Fruit fly (Drosophila melanogaster) whole organism, prepupa: ENCODE results near the gene CG32694.

Source experiments
- CG10631 ChIP-seq: fragments of 200-800 bp; sonication (Bioruptor generic); optimal IDR thresholded peaks from 2 replicates; lab custom pipeline; 2016; ENCODE audit warnings: missing biosample characterization, missing genetic modification characterization
- CG10669 ChIP-seq: fragments of 200-800 bp; sonication (Bioruptor generic); optimal IDR thresholded peaks from 3 replicates; lab custom pipeline; 2018; ENCODE audit warnings: missing biosample characterization, mild to moderate bottlenecking, missing genetic modification characterization, moderate library complexity
- CG11294 ChIP-seq: fragments of 200-800 bp; sonication (Bioruptor generic); IDR thresholded peaks from 2 replicates; pipeline ENCODE4 v1.3.6; 2022; ENCODE audit warnings: missing biosample characterization, missing genetic modification characterization
- CG11762 ChIP-seq: fragments of 200-800 bp; sonication (Bioruptor generic); optimal IDR thresholded peaks from 3 replicates; lab custom pipeline; 2016; ENCODE audit warnings: missing biosample characterization, missing genetic modification characterization; ENCODE audit not compliant: insufficient read depth
- CG11902 ChIP-seq: fragments of 200-800 bp; sonication (Bioruptor generic); optimal IDR thresholded peaks from 3 replicates; lab custom pipeline; 2016; ENCODE audit warnings: missing biosample characterization, missing genetic modification characterization
- CG15336 ChIP-seq: fragments of 200-800 bp; sonication (Bioruptor generic); IDR thresholded peaks from 2 replicates; pipeline ENCODE4 v1.3.6; 2022; ENCODE audit warnings: missing biosample characterization, missing genetic modification characterization
- CG3032 ChIP-seq: fragments of 200-800 bp; optimal IDR thresholded peaks from 2 replicates; lab custom pipeline; 2019; ENCODE audit warnings: missing biosample characterization, mild to moderate bottlenecking, missing genetic modification characterization, moderate library complexity
- CG31627 ChIP-seq: fragments of 200-800 bp; sonication (Bioruptor generic); optimal IDR thresholded peaks from 3 replicates; lab custom pipeline; 2016; ENCODE audit warnings: missing biosample characterization, missing genetic modification characterization
- CG3919 ChIP-seq: fragments of 200-800 bp; sonication (Bioruptor generic); optimal IDR thresholded peaks from 3 replicates; lab custom pipeline; 2016; ENCODE audit warnings: missing biosample characterization, missing genetic modification characterization
- CG4318 ChIP-seq: fragments of 200-800 bp; sonication (Bioruptor generic); optimal IDR thresholded peaks from 3 replicates; lab custom pipeline; 2017; ENCODE audit warnings: missing biosample characterization, mild to moderate bottlenecking, missing genetic modification characterization
- CG6163 ChIP-seq: fragments of 200-800 bp; sonication (Bioruptor generic); IDR thresholded peaks from 3 replicates; pipeline ENCODE4 v1.3.6; 2022; ENCODE audit warnings: missing biosample characterization, missing genetic modification characterization
- CG6792 ChIP-seq: fragments of 200-800 bp; sonication (Bioruptor generic); optimal IDR thresholded peaks from 3 replicates; lab custom pipeline; 2016; ENCODE audit warnings: missing biosample characterization, missing genetic modification characterization
- CG7368 ChIP-seq: fragments of 200-800 bp; sonication (Bioruptor generic); optimal IDR thresholded peaks from 3 replicates; lab custom pipeline; 2016; ENCODE audit warnings: missing biosample characterization, missing genetic modification characterization
- CG8319 ChIP-seq: fragments of 200-800 bp; sonication (Bioruptor generic); optimal IDR thresholded peaks from 3 replicates; lab custom pipeline; 2016; ENCODE audit warnings: missing biosample characterization, missing genetic modification characterization
- CG8632 ChIP-seq: fragments of 200-800 bp; sonication (Bioruptor generic); optimal IDR thresholded peaks from 3 replicates; lab custom pipeline; 2016; ENCODE audit warnings: missing biosample characterization, missing genetic modification characterization
- Eip75B ChIP-seq: fragments of 200-800 bp; sonication (Bioruptor generic); optimal IDR thresholded peaks from 3 replicates; lab custom pipeline; 2016; ENCODE audit warnings: missing biosample characterization, missing genetic modification characterization
- Eip78C ChIP-seq: fragments of 200-800 bp; sonication (Bioruptor generic); peaks from one replicate; lab custom pipeline; 2016; ENCODE audit warnings: missing biosample characterization, missing genetic modification characterization
- Ets21C ChIP-seq: fragments of 200-800 bp; sonication (Bioruptor generic); optimal IDR thresholded peaks from 3 replicates; lab custom pipeline; 2016; ENCODE audit warnings: missing biosample characterization, missing genetic modification characterization
- Gug ChIP-seq: fragments of 200-800 bp; sonication (Bioruptor generic); IDR thresholded peaks from 2 replicates; pipeline ENCODE4 v1.3.6; 2022; ENCODE audit warnings: missing biosample characterization, missing genetic modification characterization
- Hr39 ChIP-seq: fragments of 200-800 bp; sonication (Bioruptor generic); optimal IDR thresholded peaks from 2 replicates; lab custom pipeline; 2016; ENCODE audit warnings: missing biosample characterization, missing genetic modification characterization
- Hr4 ChIP-seq: fragments of 200-800 bp; sonication (Bioruptor generic); optimal IDR thresholded peaks from 3 replicates; lab custom pipeline; 2016; ENCODE audit warnings: missing biosample characterization, missing genetic modification characterization
- Met ChIP-seq: fragments of 200-800 bp; sonication (Bioruptor generic); optimal IDR thresholded peaks from 3 replicates; lab custom pipeline; 2016; ENCODE audit warnings: missing biosample characterization, missing genetic modification characterization
- OdsH ChIP-seq: fragments of 200-800 bp; sonication (Bioruptor generic); optimal IDR thresholded peaks from 3 replicates; lab custom pipeline; 2016; ENCODE audit warnings: missing biosample characterization, missing genetic modification characterization
- Smox ChIP-seq: fragments of 200-800 bp; sonication (Bioruptor generic); optimal IDR thresholded peaks from 3 replicates; lab custom pipeline; 2016; ENCODE audit warnings: missing biosample characterization, missing genetic modification characterization
- Sox102F ChIP-seq: fragments of 200-800 bp; sonication (Bioruptor generic); optimal IDR thresholded peaks from 2 replicates; lab custom pipeline; 2016; ENCODE audit warnings: missing biosample characterization, mild to moderate bottlenecking, missing genetic modification characterization
- Sox15 ChIP-seq: fragments of 200-800 bp; sonication (Bioruptor generic); optimal IDR thresholded peaks from 3 replicates; lab custom pipeline; 2016; ENCODE audit warnings: missing biosample characterization, missing genetic modification characterization
- achi ChIP-seq: fragments of 200-800 bp; sonication (Bioruptor generic); optimal IDR thresholded peaks from 3 replicates; lab custom pipeline; 2016; ENCODE audit warnings: missing biosample characterization, missing genetic modification characterization
- cyc ChIP-seq: fragments of 200-800 bp; sonication (Bioruptor generic); optimal IDR thresholded peaks from 3 replicates; lab custom pipeline; 2016; ENCODE audit warnings: missing biosample characterization, missing genetic modification characterization
- dac ChIP-seq: fragments of 200-800 bp; sonication (Bioruptor generic); optimal IDR thresholded peaks from 2 replicates; lab custom pipeline; 2017; ENCODE audit warnings: missing biosample characterization, mild to moderate bottlenecking, missing genetic modification characterization
- esn ChIP-seq: fragments of 200-800 bp; sonication (Bioruptor generic); optimal IDR thresholded peaks from 2 replicates; lab custom pipeline; 2016; ENCODE audit warnings: missing biosample characterization, mild to moderate bottlenecking, missing genetic modification characterization, moderate library complexity
- fkh ChIP-seq: fragments of 200-800 bp; sonication (Bioruptor generic); optimal IDR thresholded peaks from 3 replicates; lab custom pipeline; 2017; ENCODE audit warnings: missing biosample characterization, mild to moderate bottlenecking, missing genetic modification characterization, moderate library complexity
- lz ChIP-seq: fragments of 200-800 bp; sonication (Bioruptor generic); optimal IDR thresholded peaks from 3 replicates; lab custom pipeline; 2016; ENCODE audit warnings: missing biosample characterization, missing genetic modification characterization
- net ChIP-seq: fragments of 200-800 bp; sonication (Bioruptor generic); optimal IDR thresholded peaks from 3 replicates; lab custom pipeline; 2016; ENCODE audit warnings: missing biosample characterization, missing genetic modification characterization
- pdm3 ChIP-seq: fragments of 200-800 bp; sonication (Bioruptor generic); optimal IDR thresholded peaks from 3 replicates; lab custom pipeline; 2016; ENCODE audit warnings: missing biosample characterization, missing genetic modification characterization
- spab ChIP-seq: fragments of 200-800 bp; sonication (Bioruptor generic); optimal IDR thresholded peaks from 2 replicates; lab custom pipeline; 2017; ENCODE audit warnings: missing biosample characterization, mild to moderate bottlenecking, missing genetic modification characterization, missing genetic modification reagents
- ss ChIP-seq, 2 experiments: fragments of 200-800 bp; sonication (Bioruptor generic); optimal IDR thresholded peaks; 2 replicates in 1 of 2; 3 replicates in 1 of 2; lab custom pipeline; 2017 to 2018; ENCODE audit warnings: mild to moderate bottlenecking in 2 of 2, missing biosample characterization in 2 of 2, missing genetic modification characterization in 2 of 2, moderate library complexity in 1 of 2
- topi ChIP-seq: fragments of 200-800 bp; sonication (Bioruptor generic); optimal IDR thresholded peaks from 3 replicates; lab custom pipeline; 2016; ENCODE audit warnings: missing biosample characterization, missing genetic modification characterization
- vri ChIP-seq: fragments of 200-800 bp; sonication (Bioruptor generic); optimal IDR thresholded peaks from 3 replicates; lab custom pipeline; 2016; ENCODE audit warnings: missing biosample characterization, mild to moderate bottlenecking, missing genetic modification characterization

Gene CG32694

dm6 chrX:9993427-9994218, 4.1 kb downstream of the CG32694 start (continued):
- TF ChIP-seq CG10631 (GFP tag; lab: Kevin White, UChicago) (peak; percentile 11), Sox102F (GFP tag; lab: Kevin White, UChicago) (no peak), Eip75B (no peak), CG15336 (GFP tag; lab: Robert Waterston, UW) (peak; percentile 21), esn (GFP tag; lab: Kevin White, UChicago) (no peak), vri (no peak), CG8319 (GFP tag; lab: Kevin White, UChicago) (no peak), Hr4 (no peak), CG4318 (GFP tag; lab: Kevin White, UChicago) (no peak), achi (GFP tag; lab: Kevin White, UChicago) (no peak), CG3032 (tag; lab: Kevin White, UChicago) (no peak), CG10669 (GFP tag; lab: Kevin White, UChicago) (peak; percentile 12), CG7368 (no peak), CG11294 (GFP tag; lab: Robert Waterston, UW) (no peak), Ets21C (GFP tag; lab: Kevin White, UChicago) (no peak), Sox15 (GFP tag; lab: Kevin White, UChicago) (no peak), CG8632 (GFP tag; lab: Kevin White, UChicago) (no peak), fkh (peak; percentile 40), net (GFP tag; lab: Kevin White, UChicago) (peak; percentile 24), Gug (no peak), dac (no peak), CG6163 (peak; percentile 8; the same call in 2 of the 3 replicates), Hr39 (GFP tag; lab: Kevin White, UChicago) (peak; percentile 38), CG11762 (no peak), topi (no peak), CG11902 (GFP tag; lab: Kevin White, UChicago) (no peak), CG6792 (GFP tag; lab: Kevin White, UChicago) (no peak), ss (GFP tag; optimal IDR thresholded peaks at IDR 0.05; lab: Kevin White, UChicago) (peak; percentile 63 to 71), CG3919 (GFP tag; lab: Kevin White, UChicago) (peak; percentile 42)
- TF ChIP-seq, all 60 proteins: peak for 25

dm6 chrX:10008576-10009260, 19.2 kb downstream of the CG32694 start, which contains the start of gene CG33557:
CG33557 (plus strand) TSS chrX:10009210.
- TF ChIP-seq spab: no peak

- no peak for TF ChIP-seq dac
- TF ChIP-seq OdsH (GFP tag; lab: Kevin White, UChicago): no peak
- peak; percentile 1 for TF ChIP-seq pdm3
- TF ChIP-seq Met (GFP tag; lab: Kevin White, UChicago): peak; percentile 20
- TF ChIP-seq fkh: peak; percentile 19
- no peak for TF ChIP-seq Smox (GFP tag; lab: Kevin White, UChicago)
- TF ChIP-seq Eip78C: peak; percentile 44
- TF ChIP-seq lz: peak; percentile 15
- TF ChIP-seq CG3032 (tag; lab: Kevin White, UChicago): peak; percentile 14
- peak; percentile 47 for TF ChIP-seq Hr39 (GFP tag; lab: Kevin White, UChicago)
- peak; percentile 35 for TF ChIP-seq cyc (GFP tag; lab: Kevin White, UChicago)
- peak; percentile 42 for TF ChIP-seq CG31627 (GFP tag; lab: Kevin White, UChicago)
Observed at dm6 chrX:10009794-10010614, 20.5 kb downstream of the CG32694 start, which contains the start of gene Dna2. Dna2 (plus strand) TSS chrX:10010481.
